Fruit fly (Drosophila melanogaster): Measurements from ENCODE around the gene Actbeta.

Actbeta gene

DNA sequence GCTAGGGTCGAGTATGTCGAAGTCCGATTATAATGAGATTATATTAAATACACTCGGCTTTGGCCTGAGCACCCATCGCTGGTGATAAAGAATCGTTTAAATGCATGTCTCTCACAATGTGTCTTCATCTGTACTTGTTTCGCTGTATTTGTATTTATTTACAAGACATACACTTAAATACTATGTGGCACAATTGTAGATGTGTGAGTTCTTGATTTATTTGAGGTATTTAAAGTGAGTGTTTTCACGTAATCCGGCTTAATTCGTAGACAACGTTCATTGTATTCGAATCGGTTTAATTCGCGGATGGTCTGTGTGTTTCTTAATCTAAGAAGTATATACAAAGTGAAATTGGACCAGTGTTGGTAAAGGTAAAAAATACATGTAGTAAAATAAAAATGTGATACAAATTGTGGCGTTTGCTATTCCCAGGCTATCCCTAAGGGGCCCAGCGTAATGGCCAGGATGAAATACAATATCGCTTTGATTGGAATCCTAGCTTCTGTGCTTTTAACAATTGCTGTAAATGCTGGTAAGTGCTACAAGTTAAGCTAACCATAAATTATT is 19.9 kb downstream of the Actbeta start, which contains the start of gene Zyx:
TSS of gene Zyx (minus strand) at position 350 of the 567 bp plus-strand sequence.
- no peak for TF ChIP-seq CG17801 (GFP tag; optimal IDR thresholded peaks at IDR 0.05; ENCODE audit: partially characterized antibody)

DNA sequence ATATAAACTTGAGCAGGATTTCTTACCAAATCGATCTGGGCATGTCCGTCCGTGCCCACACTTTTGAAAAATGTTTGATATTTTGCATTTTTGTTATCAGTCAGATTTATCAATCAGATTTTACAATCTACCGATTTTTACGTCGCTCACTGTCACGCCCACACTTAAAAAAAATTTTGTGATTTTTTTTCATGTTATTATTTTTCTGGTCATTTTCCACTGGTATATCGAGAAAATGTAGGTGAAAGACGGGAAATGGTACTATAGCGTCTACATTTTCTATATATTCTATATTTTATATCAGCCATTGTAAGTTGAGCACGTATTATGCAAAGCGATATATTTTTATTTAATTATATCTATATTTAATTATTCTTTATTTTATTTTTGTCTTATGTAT is 20.4 kb downstream of the Actbeta start:
- no peak for TF ChIP-seq CG17801 (GFP tag; optimal IDR thresholded peaks at IDR 0.05; ENCODE audit: partially characterized antibody)

dm6 chr4:1062957-1063812 is 21.4 kb downstream of the Actbeta start:
- no peak for TF ChIP-seq CG17801 (GFP tag; optimal IDR thresholded peaks at IDR 0.05; ENCODE audit: partially characterized antibody)

DNA sequence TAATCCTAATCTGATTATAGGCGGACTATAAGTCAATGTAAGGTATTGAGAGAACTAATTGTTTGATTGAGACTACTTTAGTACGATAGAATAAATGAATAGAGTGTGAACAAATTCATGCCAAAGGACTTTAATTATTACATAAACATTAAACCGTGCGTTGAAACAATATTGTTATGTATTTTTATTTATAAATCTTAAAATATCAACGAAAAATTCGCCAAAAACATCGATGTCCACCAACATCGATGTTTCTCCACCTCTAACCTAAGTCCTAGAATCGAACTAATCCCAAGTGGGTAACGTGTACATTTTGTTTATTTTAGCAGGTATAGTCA is 23.5 kb downstream of the Actbeta start:
- no peak for TF ChIP-seq CG17801 (GFP tag; optimal IDR thresholded peaks at IDR 0.05; ENCODE audit: partially characterized antibody)

DNA sequence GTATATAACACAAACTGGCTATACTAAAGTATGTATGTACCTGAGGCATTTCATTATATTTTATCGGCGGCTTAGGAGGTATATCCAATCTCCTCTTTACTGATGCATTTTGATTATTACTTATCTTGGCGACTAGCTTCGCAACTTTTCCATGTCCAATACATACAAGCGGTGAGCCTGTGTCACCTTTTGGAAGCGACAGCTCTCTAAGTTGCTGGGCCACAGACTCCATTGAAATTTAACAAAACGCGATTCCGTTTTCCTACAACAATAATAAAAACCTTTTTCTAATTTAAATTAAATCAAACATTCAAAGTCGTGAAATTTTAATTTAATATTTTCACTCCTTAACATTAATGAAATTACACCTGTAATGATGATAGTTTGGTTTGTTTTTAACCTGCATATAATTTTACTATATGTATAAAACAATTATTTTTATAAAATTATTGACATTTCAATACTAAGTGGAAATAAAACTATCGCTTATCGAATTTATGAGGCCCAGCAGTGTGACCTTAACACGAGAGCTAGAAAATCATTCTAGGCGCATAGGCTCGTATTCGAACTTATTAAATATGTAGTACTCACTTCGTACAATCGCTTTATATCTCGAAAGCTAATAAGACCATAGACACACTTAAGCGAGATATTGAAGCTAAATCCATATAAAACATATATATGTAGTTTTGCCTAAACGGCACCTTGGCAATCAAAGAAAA is 24.1 kb downstream of the Actbeta start, which contains the start of gene apolpp:
TSS of gene apolpp (plus strand) at position 597 of the 722 bp plus-strand sequence.
- peak; percentile 34 for TF ChIP-seq CG17801 (GFP tag; optimal IDR thresholded peaks at IDR 0.05; ENCODE audit: partially characterized antibody)

- no peak for TF ChIP-seq CG17801 (GFP tag; optimal IDR thresholded peaks at IDR 0.05; ENCODE audit: partially characterized antibody)
These were observed 30.9 kb downstream of the Actbeta start, which contains the start of gene CaMKII for dm6 chr4:1053653-1054163. Gene CaMKII, minus strand, starts transcription at chr4:1053703.

DNA sequence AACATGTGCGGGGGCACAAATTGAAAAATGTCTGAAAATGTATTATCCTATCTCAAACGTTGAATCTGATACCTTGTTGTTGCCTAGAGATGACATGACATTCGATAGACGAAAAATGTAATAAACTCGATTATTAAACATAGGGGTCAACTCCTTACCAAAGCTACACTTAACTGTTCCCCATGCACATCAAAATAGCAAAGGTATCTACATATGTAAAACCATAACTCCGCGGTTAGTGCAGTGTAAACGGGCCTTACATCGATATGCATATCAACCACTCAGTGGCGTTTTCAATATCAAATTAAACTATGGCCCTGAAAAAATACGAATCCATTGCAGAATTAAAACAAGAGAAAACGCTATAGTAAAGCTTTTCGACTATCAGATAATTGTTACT is 33.3 kb downstream of the Actbeta start:
- peak; percentile 40 for TF ChIP-seq CG17801 (GFP tag; optimal IDR thresholded peaks at IDR 0.05; ENCODE audit: partially characterized antibody)

dm6 chr4:1050422-1050821 is 34.2 kb downstream of the Actbeta start:
- TF ChIP-seq CG17801 (GFP tag; optimal IDR thresholded peaks at IDR 0.05; ENCODE audit: partially characterized antibody) = no peak

DNA sequence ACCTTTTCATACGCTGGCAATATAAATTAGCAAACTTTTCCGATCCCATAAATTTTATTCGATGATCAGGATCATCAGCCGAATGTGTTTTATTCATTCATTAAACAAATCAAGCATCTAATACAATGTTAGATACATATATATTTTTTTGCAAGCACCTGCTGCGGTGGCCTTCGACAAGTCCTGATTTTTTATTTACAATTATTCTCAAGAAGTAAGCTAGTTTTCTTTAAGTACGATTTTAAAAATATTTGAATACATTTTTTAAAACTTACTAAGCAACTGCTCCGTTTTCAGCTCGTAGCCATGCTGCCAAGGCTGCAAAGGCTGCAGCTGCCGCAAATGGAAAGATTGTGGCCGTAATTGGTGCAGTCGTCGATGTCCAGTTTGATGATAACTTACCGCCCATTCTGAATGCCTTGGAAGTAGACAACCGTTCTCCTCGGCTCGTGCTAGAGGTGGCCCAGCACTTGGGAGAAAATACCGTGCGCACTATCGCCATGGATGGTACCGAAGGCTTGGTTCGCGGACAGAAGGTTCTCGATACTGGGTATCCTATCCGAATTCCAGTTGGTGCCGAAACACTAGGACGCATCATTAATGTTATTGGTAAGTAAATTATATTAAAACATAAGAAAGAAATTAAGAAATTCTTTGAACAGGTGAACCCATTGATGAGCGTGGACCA is 51.8 kb downstream of the Actbeta start:
- no peak for TF ChIP-seq CG17801 (GFP tag; optimal IDR thresholded peaks at IDR 0.05; ENCODE audit: partially characterized antibody)

DNA sequence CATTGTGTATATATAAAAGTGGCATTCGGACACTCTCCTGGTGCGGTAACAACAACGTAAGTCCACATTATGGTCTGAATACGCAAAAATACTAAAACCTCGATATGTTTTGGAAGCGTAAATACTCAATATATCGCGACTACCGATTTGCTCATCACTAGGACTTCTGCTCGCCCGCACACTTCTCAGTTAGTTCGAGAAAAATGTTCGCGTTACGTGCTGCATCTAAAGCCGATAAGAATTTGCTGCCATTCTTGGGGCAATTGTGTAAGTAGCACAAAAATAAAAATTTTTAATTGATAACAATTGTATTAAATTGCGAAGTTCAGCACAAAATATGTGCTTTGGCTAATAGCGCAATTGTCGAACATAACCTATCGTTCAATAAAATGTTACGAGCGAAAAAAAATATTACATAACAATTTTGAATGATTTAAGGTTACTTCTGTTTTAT is 52.9 kb downstream of the Actbeta start, which contains the start of gene CG11076:
TSS of gene CG11076 (minus strand) at position 71 of the 454 bp plus-strand sequence.
- peak; percentile 78 for TF ChIP-seq CG17801 (GFP tag; optimal IDR thresholded peaks at IDR 0.05; ENCODE audit: partially characterized antibody)

DNA sequence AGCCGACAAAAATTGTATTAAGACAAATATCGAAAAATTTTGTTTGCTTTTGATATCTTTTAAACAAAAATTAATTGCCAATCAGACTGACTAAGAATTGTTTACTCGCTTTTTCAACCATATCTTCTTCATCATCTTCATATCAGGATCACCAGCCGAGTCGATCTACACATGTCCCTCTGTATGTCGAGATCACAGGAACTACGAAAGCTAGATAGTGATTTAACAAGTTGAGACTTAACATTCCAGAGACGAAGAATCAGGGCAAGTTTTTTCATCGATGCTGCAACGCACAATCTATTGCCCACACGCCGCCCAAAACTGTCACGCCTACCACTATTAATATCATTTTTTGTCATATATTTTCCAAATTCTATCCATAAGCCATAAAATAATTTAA is 53.5 kb downstream of the Actbeta start, which contains the start of gene ATPsynbeta:
TSS of gene ATPsynbeta (plus strand) at position 348 of the 400 bp plus-strand sequence.
- TF ChIP-seq CG17801 (GFP tag; optimal IDR thresholded peaks at IDR 0.05; ENCODE audit: partially characterized antibody) = no peak

DNA sequence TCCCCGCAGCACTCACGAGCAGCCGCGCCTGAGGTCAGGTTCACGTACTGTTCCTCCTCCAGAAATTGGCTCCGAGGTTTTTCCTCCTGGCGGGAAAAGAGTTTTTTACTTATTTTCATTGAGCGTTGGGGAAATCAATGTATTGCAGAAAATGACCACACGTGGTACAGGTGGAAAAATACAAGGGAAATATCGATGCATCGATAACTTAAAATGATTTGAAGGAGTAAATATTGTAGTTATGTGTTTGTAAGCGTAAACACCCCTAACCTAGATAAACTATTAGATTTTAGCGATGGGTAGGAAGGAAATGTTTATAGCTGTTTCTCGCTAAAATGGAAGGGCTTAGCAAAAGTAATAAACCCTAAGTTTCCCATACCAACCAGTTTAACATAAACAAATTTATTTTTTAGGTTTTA is 53.9 kb downstream of the Actbeta start:
- peak; percentile 38 for TF ChIP-seq CG17801 (GFP tag; optimal IDR thresholded peaks at IDR 0.05; ENCODE audit: partially characterized antibody)

- TF ChIP-seq CG17801 (GFP tag; optimal IDR thresholded peaks at IDR 0.05; ENCODE audit: partially characterized antibody) = peak; percentile 41
These were observed 55.3 kb downstream of the Actbeta start, which contains the start of gene Mpv17 for dm6 chr4:1029198-1029795. Gene Mpv17, minus strand, starts transcription at chr4:1029361.
